Worm (Caenorhabditis elegans) whole organism, young adult: ENCODE data around the gene C16D9.5.

Experiments
- B0261.1 ChIP-seq: sonication (generic microtip); optimal IDR thresholded peaks from 2 replicates; lab custom pipeline; 2016; ENCODE audit warnings: mild to moderate bottlenecking, missing genetic modification characterization, moderate library complexity, missing compliant biosample characterization
- C06A6.2 ChIP-seq: fragments of 200-800 bp; sonication (Bioruptor generic); conservative IDR thresholded peaks from 2 replicates; pipeline ENCODE4 v1.3.6; 2022; ENCODE audit warnings: missing genetic modification characterization, missing compliant biosample characterization
- F22D6.2 ChIP-seq: sonication (generic microtip); optimal IDR thresholded peaks from 2 replicates; lab custom pipeline; 2016; ENCODE audit warnings: mild to moderate bottlenecking, missing genetic modification characterization, missing compliant biosample characterization
- F23B12.7 ChIP-seq: sonication (generic microtip); optimal IDR thresholded peaks from 2 replicates; lab custom pipeline; 2017; ENCODE audit warnings: missing genetic modification characterization, mild to moderate bottlenecking, missing compliant biosample characterization, antibody characterized with exemption, moderate library complexity; ENCODE audit not compliant: insufficient read depth
- F52B5.7 ChIP-seq: sonication (generic microtip); optimal IDR thresholded peaks from 2 replicates; lab custom pipeline; 2016; ENCODE audit warnings: mild to moderate bottlenecking, missing genetic modification characterization, missing compliant biosample characterization
- F57C9.4 ChIP-seq: sonication (generic microtip); optimal IDR thresholded peaks from 2 replicates; lab custom pipeline; 2017; ENCODE audit warnings: mild to moderate bottlenecking, missing genetic modification characterization, missing compliant biosample characterization
- T07F8.4 ChIP-seq: sonication (generic microtip); optimal IDR thresholded peaks from 2 replicates; lab custom pipeline; 2016; ENCODE audit warnings: mild to moderate bottlenecking, missing genetic modification characterization, moderate library complexity, missing compliant biosample characterization
- T26A5.8 ChIP-seq: sonication (generic microtip); optimal IDR thresholded peaks from 2 replicates; lab custom pipeline; 2016; ENCODE audit warnings: missing genetic modification characterization, missing compliant biosample characterization
- Y53F4B.3 ChIP-seq: fragments of 200-800 bp; sonication (Bioruptor generic); IDR thresholded peaks from 2 replicates; pipeline ENCODE4 v1.3.6; 2022; ENCODE audit warnings: missing genetic modification reagents, missing genetic modification characterization, missing compliant biosample characterization
- Y53G8AR.9 ChIP-seq: fragments of 200-800 bp; sonication (Bioruptor generic); conservative IDR thresholded peaks from 2 replicates; pipeline ENCODE4 v1.3.6; 2022; ENCODE audit warnings: missing genetic modification reagents, missing genetic modification characterization, missing compliant biosample characterization
- Y56A3A.18 ChIP-seq: fragments of 200-800 bp; sonication (Bioruptor generic); IDR thresholded peaks from 2 replicates; pipeline ENCODE4 v1.3.6; 2022; ENCODE audit warnings: missing genetic modification reagents, missing genetic modification characterization, missing compliant biosample characterization
- Y79H2A.3 ChIP-seq: fragments of 200-800 bp; sonication (Bioruptor generic); conservative IDR thresholded peaks from 2 replicates; pipeline ENCODE4 v1.3.6; 2022; ENCODE audit warnings: missing genetic modification reagents, missing genetic modification characterization, missing compliant biosample characterization
- ZK185.1 ChIP-seq: sonication (generic microtip); optimal IDR thresholded peaks from 2 replicates; lab custom pipeline; 2016; ENCODE audit warnings: mild to moderate bottlenecking, missing genetic modification characterization, missing compliant biosample characterization; ENCODE audit not compliant: poor library complexity, severe bottlenecking
- ama-1 ChIP-seq, 3 experiments: fragments of 150-350 bp in 1 of 3; sonication (generic microtip) in 2 of 3; optimal IDR thresholded peaks; 2 replicates each; lab custom pipeline; 2014 to 2018; ENCODE audit warnings: missing biosample characterization in 2 of 3, missing genetic modification characterization in 2 of 3, missing genetic modification reagents in 2 of 3
- attf-3 ChIP-seq: fragments of 200-800 bp; sonication (Bioruptor generic); conservative IDR thresholded peaks from 2 replicates; pipeline ENCODE4 v1.3.6; 2022; ENCODE audit warnings: missing genetic modification reagents, missing genetic modification characterization, missing compliant biosample characterization
- attf-6 ChIP-seq: fragments of 200-800 bp; sonication (Bioruptor generic); IDR thresholded peaks from 2 replicates; pipeline ENCODE4 v1.3.6; 2022; ENCODE audit warnings: missing genetic modification reagents, missing genetic modification characterization, missing compliant biosample characterization
- bed-1 ChIP-seq: fragments of 200-800 bp; sonication (Bioruptor generic); IDR thresholded peaks from 2 replicates; pipeline ENCODE4 v1.3.6; 2022; ENCODE audit warnings: missing genetic modification reagents, missing genetic modification characterization, missing compliant biosample characterization
- bed-2 ChIP-seq: fragments of 200-800 bp; sonication (Bioruptor generic); IDR thresholded peaks from 2 replicates; pipeline ENCODE4 v1.3.6; 2022; ENCODE audit warnings: missing genetic modification reagents, missing genetic modification characterization, missing compliant biosample characterization
- cebp-1 ChIP-seq, 2 experiments: fragments of 200-800 bp in 1 of 2; sonication (Bioruptor generic) in 1 of 2; sonication (generic microtip) in 1 of 2; IDR thresholded peaks in 1 of 2; optimal IDR thresholded peaks in 1 of 2; 2 replicates each; pipeline versions ENCODE4 v1.3.6 to Lab custom; 2017 to 2022; ENCODE audit warnings: missing compliant biosample characterization in 2 of 2, missing genetic modification characterization in 2 of 2, mild to moderate bottlenecking in 1 of 2, missing genetic modification reagents in 1 of 2, moderate library complexity in 1 of 2
- cebp-2 ChIP-seq: fragments of 200-800 bp; sonication (Bioruptor generic); IDR thresholded peaks from 2 replicates; pipeline ENCODE4 v1.3.6; 2022; ENCODE audit warnings: missing genetic modification characterization, missing compliant biosample characterization
- ceh-58 ChIP-seq: fragments of 200-800 bp; sonication (Bioruptor generic); IDR thresholded peaks from 2 replicates; pipeline ENCODE4 v1.3.6; 2022; ENCODE audit warnings: missing genetic modification characterization, missing compliant biosample characterization
- chd-7 ChIP-seq: sonication (generic microtip); optimal IDR thresholded peaks from 2 replicates; lab custom pipeline; 2016; ENCODE audit warnings: mild to moderate bottlenecking, missing genetic modification characterization, moderate library complexity, missing compliant biosample characterization
- dox-1 ChIP-seq: fragments of 200-800 bp; sonication (Bioruptor generic); IDR thresholded peaks from 2 replicates; pipeline ENCODE4 v1.3.6; 2022; ENCODE audit warnings: missing genetic modification reagents, missing genetic modification characterization, missing compliant biosample characterization
- dpff-1 ChIP-seq: sonication (generic microtip); optimal IDR thresholded peaks from 2 replicates; lab custom pipeline; 2017; ENCODE audit warnings: mild to moderate bottlenecking, missing genetic modification characterization, missing compliant biosample characterization
- efl-1 ChIP-seq: fragments of 150-350 bp; optimal IDR thresholded peaks from 2 replicates; lab custom pipeline; 2014; ENCODE audit warnings: missing biosample characterization, missing genetic modification reagents, missing genetic modification characterization
- him-1 ChIP-seq: sonication (generic microtip); optimal IDR thresholded peaks from 2 replicates; lab custom pipeline; 2016; ENCODE audit warnings: missing genotype, missing genetic modification reagents, missing genetic modification characterization, missing compliant biosample characterization
- hlh-12 ChIP-seq: sonication (generic microtip); optimal IDR thresholded peaks from 2 replicates; lab custom pipeline; 2016; ENCODE audit warnings: missing genetic modification characterization, missing compliant biosample characterization
- hrde-1 ChIP-seq: sonication (generic microtip); optimal IDR thresholded peaks from 2 replicates; lab custom pipeline; 2016; ENCODE audit warnings: missing genetic modification characterization, mild to moderate bottlenecking, missing compliant biosample characterization, moderate library complexity, missing genotype, missing genetic modification reagents, borderline replicate concordance
- hsf-1 ChIP-seq: fragments of 200-800 bp; sonication (Bioruptor generic); IDR thresholded peaks from 2 replicates; pipeline ENCODE4 v1.3.6; 2022; ENCODE audit warnings: missing genetic modification reagents, missing genetic modification characterization, missing compliant biosample characterization
- let-607 ChIP-seq, 2 experiments: fragments of 200-800 bp in 1 of 2; sonication (Bioruptor generic) in 1 of 2; sonication (generic microtip) in 1 of 2; optimal IDR thresholded peaks; 2 replicates each; lab custom pipeline; 2016 to 2018; ENCODE audit warnings: mild to moderate bottlenecking in 2 of 2, missing compliant biosample characterization in 2 of 2, missing genetic modification characterization in 2 of 2, moderate library complexity in 2 of 2, missing genotype in 1 of 2
- lin-54 ChIP-seq: fragments of 200-800 bp; sonication (Bioruptor generic); optimal IDR thresholded peaks from 2 replicates; lab custom pipeline; 2018; ENCODE audit warnings: mild to moderate bottlenecking, missing genetic modification characterization, missing compliant biosample characterization
- lsy-27 ChIP-seq: sonication (generic microtip); optimal IDR thresholded peaks from 2 replicates; lab custom pipeline; 2017; ENCODE audit warnings: missing genetic modification characterization, mild to moderate bottlenecking, missing compliant biosample characterization, antibody characterized with exemption, missing genotype, borderline replicate concordance; ENCODE audit not compliant: insufficient read depth
- mcd-1 ChIP-seq: fragments of 200-800 bp; sonication (Bioruptor generic); IDR thresholded peaks from 2 replicates; pipeline ENCODE4 v1.3.6; 2022; ENCODE audit warnings: missing genetic modification reagents, missing genetic modification characterization, missing compliant biosample characterization
- nhr-80 ChIP-seq: sonication (generic microtip); optimal IDR thresholded peaks from 2 replicates; lab custom pipeline; 2016; ENCODE audit warnings: missing genetic modification characterization, missing compliant biosample characterization
- pbrm-1 ChIP-seq: fragments of 200-800 bp; sonication (Bioruptor generic); IDR thresholded peaks from 2 replicates; pipeline ENCODE4 v1.3.6; 2022; ENCODE audit warnings: missing genetic modification reagents, missing genetic modification characterization, missing compliant biosample characterization
- rpc-1 ChIP-seq, 2 experiments: fragments of 150-350 bp in 1 of 2; sonication (generic microtip) in 1 of 2; optimal IDR thresholded peaks; 2 replicates each; lab custom pipeline; 2014 to 2018; ENCODE audit warnings: missing biosample characterization in 1 of 2, missing genetic modification characterization in 1 of 2, missing genetic modification reagents in 1 of 2, missing genotype in 1 of 2
- snpc-1.3 ChIP-seq: sonication (generic microtip); optimal IDR thresholded peaks from 2 replicates; lab custom pipeline; 2017; ENCODE audit warnings: missing genetic modification characterization, mild to moderate bottlenecking, missing compliant biosample characterization, antibody characterized with exemption, moderate library complexity, missing genotype, missing genetic modification reagents; ENCODE audit not compliant: insufficient read depth
- tbp1 ChIP-seq: fragments of 200-800 bp; sonication (Bioruptor generic); optimal IDR thresholded peaks from 2 replicates; lab custom pipeline; 2018; ENCODE audit warnings: mild to moderate bottlenecking, missing genetic modification characterization, missing compliant biosample characterization
- tbx-9 ChIP-seq: sonication (generic microtip); optimal IDR thresholded peaks from 2 replicates; lab custom pipeline; 2016; ENCODE audit warnings: borderline replicate concordance, missing genetic modification characterization, inconsistent platforms, missing compliant biosample characterization
- unc-130 ChIP-seq: sonication (generic microtip); optimal IDR thresholded peaks from 2 replicates; lab custom pipeline; 2016; ENCODE audit warnings: missing genetic modification reagents, missing genetic modification characterization, missing compliant biosample characterization
- xnd-1 ChIP-seq: sonication (generic microtip); optimal IDR thresholded peaks from 2 replicates; lab custom pipeline; 2016; ENCODE audit warnings: missing genotype, missing genetic modification reagents, missing genetic modification characterization, missing compliant biosample characterization
- zfh-2 ChIP-seq: fragments of 200-800 bp; sonication (Bioruptor generic); conservative IDR thresholded peaks from 2 replicates; pipeline ENCODE4 v1.3.6; 2022; ENCODE audit warnings: missing genetic modification reagents, missing genetic modification characterization, missing compliant biosample characterization
- ztf-25 ChIP-seq: fragments of 200-800 bp; sonication (Bioruptor generic); IDR thresholded peaks from 2 replicates; pipeline ENCODE4 v1.3.6; 2022; ENCODE audit warnings: missing genetic modification reagents, missing genetic modification characterization, missing compliant biosample characterization

Gene C16D9.5

DNA sequence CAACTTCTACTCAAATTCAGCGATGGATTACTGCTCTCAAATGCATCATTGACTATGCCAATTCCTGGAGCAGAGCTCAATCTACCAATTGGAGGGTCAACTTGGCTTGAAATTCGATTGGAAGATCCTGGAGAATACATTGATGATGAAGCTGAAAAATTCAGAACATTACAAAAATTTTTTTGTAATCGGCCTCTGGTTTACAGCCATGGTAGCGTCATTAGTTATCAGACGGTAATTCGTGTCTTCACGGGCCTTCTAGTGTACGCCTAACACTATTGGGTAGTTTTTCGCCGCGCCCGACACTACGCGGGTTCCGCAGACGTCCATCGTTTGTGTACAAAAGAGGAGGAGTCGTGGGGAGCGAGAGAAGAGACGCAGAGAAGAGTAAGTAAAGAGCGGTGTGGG, 16.6 kb downstream of the C16D9.5 start (continued):
- peak; percentile 84 for TF ChIP-seq mcd-1
- TF ChIP-seq snpc-1.3 (tag; lab: Kevin White, UChicago), result peak; percentile 98
- TF ChIP-seq Y53F4B.3 (GFP tag; lab: Robert Waterston, UW), result peak; percentile 72
- TF ChIP-seq pbrm-1 (GFP tag; lab: Robert Waterston, UW), result peak; percentile 100
- peak; percentile 74 for TF ChIP-seq C06A6.2
- TF ChIP-seq bed-1 (GFP tag; lab: Robert Waterston, UW), result no peak
- TF ChIP-seq ama-1 (optimal IDR thresholded peaks at IDR 0.05; lab: Kevin White, UChicago), result peak; percentile 91
- peak in 1 of 2 experiments; percentile 35 for TF ChIP-seq ama-1 (GFP tag; optimal IDR thresholded peaks at IDR 0.05; lab: Kevin White, UChicago)
- TF ChIP-seq attf-6 (GFP tag; lab: Robert Waterston, UW), result peak; percentile 94
- peak; percentile 53 for TF ChIP-seq nhr-80 (tag; lab: Kevin White, UChicago)
- peak; percentile 31 for TF ChIP-seq lsy-27
- TF ChIP-seq xnd-1, result peak; percentile 66
- peak; percentile 59 for TF ChIP-seq B0261.1
- TF ChIP-seq tbx-9 (tag; lab: Kevin White, UChicago), result no peak
- TF ChIP-seq T26A5.8 (tag; lab: Kevin White, UChicago), result no peak
- TF ChIP-seq chd-7 (tag; lab: Kevin White, UChicago), result peak; percentile 74
- peak; percentile 41 for TF ChIP-seq F22D6.2 (tag; lab: Kevin White, UChicago)
- peak; percentile 20 for TF ChIP-seq T07F8.4 (tag; lab: Kevin White, UChicago)
- TF ChIP-seq F52B5.7 (tag; lab: Kevin White, UChicago), result no peak
- no peak for TF ChIP-seq dpff-1 (tag; lab: Kevin White, UChicago)
- TF ChIP-seq ztf-25 (GFP tag; lab: Robert Waterston, UW), result peak; percentile 73; the same call in 1 of the 2 replicates
- TF ChIP-seq hrde-1 (tag; lab: Kevin White, UChicago), result peak; percentile 90
- TF ChIP-seq Y53G8AR.9, result peak; percentile 86
- 0 out of 2 replicates have a peak, but pooled peaks have one; percentile 20 for TF ChIP-seq cebp-1 (GFP tag; IDR thresholded peaks at IDR 0.05; lab: Robert Waterston, UW)
- no peak for TF ChIP-seq cebp-1 (tag; optimal IDR thresholded peaks at IDR 0.05; lab: Kevin White, UChicago)
- TF ChIP-seq rpc-1 (optimal IDR thresholded peaks at IDR 0.05; lab: Kevin White, UChicago), result peak; percentile 14
- TF ChIP-seq rpc-1 (tag; optimal IDR thresholded peaks at IDR 0.05; lab: Kevin White, UChicago), result peak; percentile 23
- peak; percentile 74 for TF ChIP-seq F23B12.7 (tag; lab: Kevin White, UChicago)
- peak; percentile 41; the same call in 1 of the 2 replicates for TF ChIP-seq bed-2 (GFP tag; lab: Robert Waterston, UW)
- TF ChIP-seq Y79H2A.3 (GFP tag; lab: Robert Waterston, UW), result 0 out of 2 replicates have a peak, but pooled peaks have one; percentile 65
- no peak for TF ChIP-seq F57C9.4 (tag; lab: Kevin White, UChicago)

DNA sequence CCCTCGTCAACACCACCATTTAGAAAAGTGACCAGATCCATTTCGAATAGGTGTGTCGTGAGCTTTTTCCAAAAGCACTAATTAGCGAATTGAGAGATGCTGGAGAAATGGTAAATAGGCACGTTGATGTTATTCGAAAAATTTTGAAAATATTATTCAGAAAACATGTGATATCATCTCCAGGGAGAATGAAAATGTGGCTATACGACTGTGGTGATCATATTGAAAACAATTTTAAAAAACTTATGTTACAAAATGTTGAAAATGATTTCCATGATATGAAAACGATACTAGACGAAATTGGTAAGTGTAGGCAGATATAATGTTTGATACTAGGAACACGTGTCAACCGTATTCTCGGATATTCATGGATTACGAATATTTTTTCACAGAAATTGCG, 18.5 kb downstream of the C16D9.5 start, which contains the start of gene K07C11.10:
Gene K07C11.10, minus strand, starts transcription at position 101 of the 400 bp plus-strand sequence.
- TF ChIP-seq zfh-2 (GFP tag; lab: Robert Waterston, UW) (no peak), lin-54 (GFP tag; lab: Kevin White, UChicago) (no peak), Y79H2A.3 (GFP tag; lab: Robert Waterston, UW) (no peak), attf-6 (GFP tag; lab: Robert Waterston, UW) (no peak), efl-1 (no peak), dox-1 (GFP tag; lab: Robert Waterston, UW) (no peak), ZK185.1 (no peak), tbp1 (GFP tag; lab: Kevin White, UChicago) (no peak), attf-3 (no peak), Y56A3A.18 (GFP tag; lab: Robert Waterston, UW) (no peak), hlh-12 (tag; lab: Kevin White, UChicago) (no peak), him-1 (tag; lab: Kevin White, UChicago) (no peak), cebp-2 (no peak), let-607 (tag; optimal IDR thresholded peaks at IDR 0.05; lab: Kevin White, UChicago) (no peak), xnd-1 (no peak), unc-130 (GFP tag; lab: Kevin White, UChicago) (no peak), ceh-58 (GFP tag; lab: Robert Waterston, UW) (no peak), hsf-1 (no peak)
- TF ChIP-seq, all 124 proteins: peak for 0
